Fruit fly (Drosophila melanogaster) whole organism, wandering third instar larva: Measurements from ENCODE around the gene O-fut2.

Experiments
- Abd-B ChIP-seq: fragments of >200 bp; optimal IDR thresholded peaks from 2 replicates; lab custom pipeline; 2017; ENCODE audit warnings: missing biosample characterization, missing genetic modification characterization
- CG32264 ChIP-seq: fragments of 200-800 bp; sonication (Bioruptor generic); optimal IDR thresholded peaks from 2 replicates; lab custom pipeline; 2016; ENCODE audit warnings: missing biosample characterization, missing genetic modification characterization
- CG9705 ChIP-seq: fragments of 200-800 bp; sonication (Bioruptor generic); optimal IDR thresholded peaks from 2 replicates; lab custom pipeline; 2018; ENCODE audit warnings: missing biosample characterization, mild to moderate bottlenecking, missing genetic modification characterization
- Dfd ChIP-seq: fragments of >200 bp; optimal IDR thresholded peaks from 2 replicates; lab custom pipeline; 2017; ENCODE audit warnings: missing biosample characterization, missing genetic modification characterization
- Dif ChIP-seq: fragments of 200-275, 200-300 bp; sonication (Bioruptor generic); optimal IDR thresholded peaks from 2 replicates; lab custom pipeline; 2018; ENCODE audit warnings: missing biosample characterization, missing genetic modification characterization; ENCODE audit not compliant: partially characterized antibody
- GATAd ChIP-seq: sonication (Bioruptor generic); optimal IDR thresholded peaks from 2 replicates; lab custom pipeline; 2016; ENCODE audit warnings: missing biosample characterization, missing genetic modification characterization
- HLH106 ChIP-seq: fragments of 200-800 bp; optimal IDR thresholded peaks from 3 replicates; lab custom pipeline; 2019; ENCODE audit warnings: missing biosample characterization, mild to moderate bottlenecking, missing genetic modification characterization, moderate library complexity
- Hnf4 ChIP-seq: fragments of 200-800 bp; sonication (Bioruptor generic); optimal IDR thresholded peaks from 2 replicates; lab custom pipeline; 2016; ENCODE audit warnings: missing biosample characterization, mild to moderate bottlenecking, missing genetic modification characterization
- Hr78 ChIP-seq: fragments of >200 bp; optimal IDR thresholded peaks from 2 replicates; lab custom pipeline; 2017; ENCODE audit warnings: missing biosample characterization, missing genetic modification characterization
- Hr83 ChIP-seq: fragments of 200-300 bp; sonication (Bioruptor generic); optimal IDR thresholded peaks from 2 replicates; lab custom pipeline; 2016; ENCODE audit warnings: missing biosample characterization, mild to moderate bottlenecking, missing genetic modification characterization, moderate library complexity; ENCODE audit not compliant: poor library complexity, severe bottlenecking
- Jra ChIP-seq: sonication (Bioruptor generic); optimal IDR thresholded peaks from 2 replicates; lab custom pipeline; 2016; ENCODE audit warnings: missing biosample characterization, missing genetic modification characterization
- N ChIP-seq: fragments of >200 bp; optimal IDR thresholded peaks from 2 replicates; lab custom pipeline; 2018; ENCODE audit warnings: missing biosample characterization, missing external identifiers, missing genetic modification characterization
- OdsH ChIP-seq: fragments of 200-800 bp; sonication (Bioruptor generic); optimal IDR thresholded peaks from 2 replicates; lab custom pipeline; 2016; ENCODE audit warnings: missing biosample characterization, mild to moderate bottlenecking, missing genetic modification characterization
- Rel ChIP-seq, 2 experiments: fragments of 200-800 bp; sonication (Bioruptor generic) in 1 of 2; optimal IDR thresholded peaks; 2 replicates in 1 of 2; 3 replicates in 1 of 2; lab custom pipeline; 2016 to 2019; ENCODE audit warnings: mild to moderate bottlenecking in 2 of 2, missing biosample characterization in 2 of 2, missing genetic modification characterization in 2 of 2, moderate library complexity in 1 of 2
- Sp1 ChIP-seq: fragments of 200-800 bp; sonication (Bioruptor generic); optimal IDR thresholded peaks from 3 replicates; lab custom pipeline; 2019; ENCODE audit warnings: missing biosample characterization, mild to moderate bottlenecking, missing genetic modification characterization, moderate library complexity
- Vsx2 ChIP-seq: fragments of 200-300, 225-300 bp; sonication (Bioruptor generic); optimal IDR thresholded peaks from 2 replicates; lab custom pipeline; 2018; ENCODE audit warnings: missing biosample characterization, missing genetic modification characterization; ENCODE audit not compliant: partially characterized antibody
- br ChIP-seq: fragments of 200-800 bp; sonication (Bioruptor generic); optimal IDR thresholded peaks from 2 replicates; lab custom pipeline; 2016; ENCODE audit warnings: missing biosample characterization, missing genetic modification characterization
- brk ChIP-seq: fragments of 200-800 bp; sonication (Bioruptor generic); optimal IDR thresholded peaks from 2 replicates; lab custom pipeline; 2016; ENCODE audit warnings: missing biosample characterization, mild to moderate bottlenecking, missing genetic modification characterization
- dl ChIP-seq, 2 experiments: fragments of 175-275, 200-275 bp in 1 of 2; fragments of 200-275 bp in 1 of 2; sonication (Bioruptor generic); optimal IDR thresholded peaks; lab custom pipeline; 2018; ENCODE audit warnings: mild to moderate bottlenecking in 2 of 2, missing biosample characterization in 2 of 2, missing genetic modification characterization in 2 of 2, moderate library complexity in 2 of 2; ENCODE audit not compliant: partially characterized antibody in 2 of 2, insufficient read depth in 1 of 2
- dsf ChIP-seq: sonication (Bioruptor generic); optimal IDR thresholded peaks from 2 replicates; lab custom pipeline; 2016; ENCODE audit warnings: missing biosample characterization, missing genetic modification characterization, borderline replicate concordance
- ey ChIP-seq: fragments of 200-800 bp; sonication (Bioruptor generic); optimal IDR thresholded peaks from 2 replicates; lab custom pipeline; 2016; ENCODE audit warnings: missing biosample characterization, missing genetic modification characterization
- foxo ChIP-seq, 2 experiments: fragments of 200-800 bp; sonication (Bioruptor generic); optimal IDR thresholded peaks; 2 replicates in 1 of 2; 3 replicates in 1 of 2; lab custom pipeline; 2016 to 2017; ENCODE audit warnings: missing biosample characterization in 2 of 2, missing genetic modification characterization in 2 of 2
- fru ChIP-seq: fragments of 200-800 bp; sonication (Bioruptor generic); optimal IDR thresholded peaks from 3 replicates; lab custom pipeline; 2016; ENCODE audit warnings: missing biosample characterization, mild to moderate bottlenecking, missing genetic modification characterization
- h ChIP-seq: fragments of 200-800 bp; sonication (Bioruptor generic); optimal IDR thresholded peaks from 3 replicates; lab custom pipeline; 2016; ENCODE audit warnings: missing biosample characterization, mild to moderate bottlenecking, missing genetic modification characterization
- jim ChIP-seq: fragments of 175-275, 200-325 bp; sonication (Bioruptor generic); optimal IDR thresholded peaks from 2 replicates; lab custom pipeline; 2016; ENCODE audit warnings: missing biosample characterization, mild to moderate bottlenecking, missing genetic modification characterization
- lola ChIP-seq: fragments of >200 bp; optimal IDR thresholded peaks from 2 replicates; lab custom pipeline; 2017; ENCODE audit warnings: missing biosample characterization, missing genetic modification characterization
- pan ChIP-seq: fragments of >200 bp; optimal IDR thresholded peaks from 2 replicates; lab custom pipeline; 2017
- psq ChIP-seq: fragments of 200-800 bp; sonication (Bioruptor generic); optimal IDR thresholded peaks from 3 replicates; lab custom pipeline; 2017; ENCODE audit warnings: missing biosample characterization, mild to moderate bottlenecking, missing genetic modification characterization, moderate library complexity
- rgr ChIP-seq: fragments of 200-800 bp; sonication (Bioruptor generic); optimal IDR thresholded peaks from 3 replicates; lab custom pipeline; 2016; ENCODE audit warnings: missing biosample characterization, mild to moderate bottlenecking, missing genetic modification characterization
- sv ChIP-seq: fragments of 200-800 bp; sonication (Bioruptor generic); optimal IDR thresholded peaks from 3 replicates; lab custom pipeline; 2016; ENCODE audit warnings: missing biosample characterization, missing genetic modification characterization
- tai ChIP-seq: sonication (Bioruptor generic); optimal IDR thresholded peaks from 2 replicates; lab custom pipeline; 2016; ENCODE audit warnings: missing biosample characterization, missing genetic modification characterization
- usp ChIP-seq: fragments of >200 bp; optimal IDR thresholded peaks from 2 replicates; lab custom pipeline; 2017; ENCODE audit warnings: missing biosample characterization, missing genetic modification characterization
- woc ChIP-seq: sonication (Bioruptor generic); optimal IDR thresholded peaks from 2 replicates; lab custom pipeline; 2016; ENCODE audit warnings: missing biosample characterization, mild to moderate bottlenecking, missing genetic modification characterization

The O-fut2 gene

dm6 chrX:1476848-1477247, 11.1 kb upstream of the O-fut2 start, which contains the start of the genes Rab27 and mei-38 (continued):
- TF ChIP-seq woc (no peak), dsf (no peak), CG9705 (no peak)

DNA sequence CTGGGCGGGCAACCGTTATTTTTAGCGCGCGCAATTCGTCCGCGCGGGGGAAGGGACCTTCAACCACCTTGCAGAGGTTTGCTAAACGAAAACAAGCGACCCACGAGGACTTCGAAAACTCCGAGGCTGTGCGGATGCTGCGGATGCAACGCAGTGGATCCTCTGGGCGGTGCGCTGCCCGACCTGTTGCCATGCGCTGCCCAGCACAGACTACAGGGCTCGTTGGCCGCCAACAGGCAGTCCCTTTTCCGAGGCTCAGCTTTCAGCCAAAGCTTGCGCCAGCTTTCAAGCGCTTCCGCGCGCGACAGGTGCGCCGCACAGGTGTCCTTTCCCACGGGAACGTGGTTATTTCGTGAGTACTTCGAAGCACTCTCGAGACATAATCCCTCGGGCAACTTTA, 10.6 kb upstream of the O-fut2 start:
- no peak for TF ChIP-seq pan (lab: Kevin White, UChicago)
- no peak for TF ChIP-seq Abd-B (GFP tag; lab: Kevin White, UChicago)
- no peak for TF ChIP-seq GATAd (GFP tag; lab: Kevin White, UChicago)

DNA sequence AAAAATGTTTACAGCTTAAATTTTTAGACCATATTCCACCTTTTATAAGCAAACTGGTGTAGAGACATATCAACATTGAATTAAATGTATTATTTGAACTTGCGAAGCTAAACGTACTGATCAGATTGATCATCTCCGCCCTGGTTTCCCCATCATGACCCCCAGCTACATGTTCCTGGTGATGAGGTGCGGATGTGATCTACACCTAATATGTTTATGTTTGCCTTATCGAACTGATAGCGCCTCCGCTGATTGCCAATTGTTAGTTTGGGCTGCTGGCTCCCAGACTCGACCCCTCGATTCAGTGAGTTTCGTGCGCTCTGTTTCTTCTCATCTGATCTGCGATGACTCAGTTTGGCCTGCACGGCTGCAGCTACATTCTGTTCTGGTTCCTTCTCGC, 6.4 kb upstream of the O-fut2 start, which contains the start of gene CG14780:
Gene CG14780 (plus strand): TSS at position 301 of the 400 bp plus-strand sequence.
- TF ChIP-seq N (GFP tag; lab: Kevin White, UChicago), result no peak
- no peak for TF ChIP-seq Hr78 (GFP tag; lab: Kevin White, UChicago)
- TF ChIP-seq GATAd (GFP tag; lab: Kevin White, UChicago), result no peak
- TF ChIP-seq woc, result no peak
- no peak for TF ChIP-seq Sp1 (GFP tag; lab: Kevin White, UChicago)
- no peak for TF ChIP-seq dsf
- no peak for TF ChIP-seq Dif
- TF ChIP-seq dl (GFP tag; optimal IDR thresholded peaks at IDR 0.05; lab: Kevin White, UChicago; ENCODE audit: insufficient read depth in 1 of 2, partially characterized antibody in 2 of 2), result no peak
- TF ChIP-seq lola (GFP tag; lab: Kevin White, UChicago), result no peak
- TF ChIP-seq OdsH (GFP tag; lab: Kevin White, UChicago), result no peak
- TF ChIP-seq psq (GFP tag; lab: Kevin White, UChicago), result no peak
- TF ChIP-seq usp (GFP tag; lab: Kevin White, UChicago), result no peak
- no peak for TF ChIP-seq Rel (GFP tag; optimal IDR thresholded peaks at IDR 0.05; lab: Kevin White, UChicago)
- TF ChIP-seq Rel (tag; optimal IDR thresholded peaks at IDR 0.05; lab: Kevin White, UChicago), result no peak
- TF ChIP-seq Jra (GFP tag; lab: Kevin White, UChicago), result no peak
- TF ChIP-seq foxo (GFP tag; optimal IDR thresholded peaks at IDR 0.05; lab: Kevin White, UChicago), result no peak
- no peak for TF ChIP-seq CG32264
- TF ChIP-seq Hr83, result no peak
- TF ChIP-seq rgr (GFP tag; lab: Kevin White, UChicago), result no peak
- TF ChIP-seq, all 38 proteins: peak for 0

DNA sequence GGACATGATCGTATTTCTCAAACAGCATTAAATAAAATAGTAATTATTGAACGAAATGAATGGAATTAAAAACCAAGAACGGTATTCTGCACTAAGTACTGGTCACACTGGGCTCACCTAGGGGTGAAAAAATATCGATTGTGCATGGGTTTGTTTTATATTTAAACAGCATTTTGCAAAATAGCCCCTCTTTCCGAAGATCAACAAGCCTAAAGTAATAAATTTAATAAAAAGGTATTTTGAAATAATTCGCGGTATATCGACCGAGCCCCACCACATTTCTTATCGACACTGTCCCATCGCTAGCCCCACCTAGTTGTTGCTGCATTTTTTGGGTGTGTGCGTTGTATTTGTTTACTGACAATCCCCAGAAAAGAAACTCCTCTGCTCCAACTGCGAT, 4.8 kb upstream of the O-fut2 start, which contains the start of gene pck:
Gene pck (plus strand): TSS at position 105 of the 400 bp plus-strand sequence.
- TF ChIP-seq h (GFP tag; lab: Kevin White, UChicago) (peak; percentile 84), br (GFP tag; lab: Kevin White, UChicago) (peak; percentile 79), Sp1 (GFP tag; lab: Kevin White, UChicago) (peak; percentile 51), Hr83 (peak; percentile 11), sv (GFP tag; lab: Kevin White, UChicago) (peak; percentile 71), CG9705 (no peak), fru (GFP tag; lab: Kevin White, UChicago) (peak; percentile 75), Hnf4 (no peak), tai (GFP tag; lab: Kevin White, UChicago) (no peak), rgr (GFP tag; lab: Kevin White, UChicago) (peak; percentile 82), psq (GFP tag; lab: Kevin White, UChicago) (peak; percentile 58), ey (peak; percentile 74), dsf (no peak), CG32264 (no peak), Hr78 (GFP tag; lab: Kevin White, UChicago) (no peak), HLH106 (peak; percentile 49), Rel (GFP tag; optimal IDR thresholded peaks at IDR 0.05; lab: Kevin White, UChicago) (no peak), Rel (tag; optimal IDR thresholded peaks at IDR 0.05; lab: Kevin White, UChicago) (peak; percentile 19), dl (GFP tag; optimal IDR thresholded peaks at IDR 0.05; lab: Kevin White, UChicago; ENCODE audit: insufficient read depth in 1 of 2, partially characterized antibody in 2 of 2) (no peak), lola (GFP tag; lab: Kevin White, UChicago) (no peak), OdsH (GFP tag; lab: Kevin White, UChicago) (peak; percentile 75), jim (GFP tag; lab: Kevin White, UChicago) (no peak), foxo (GFP tag; optimal IDR thresholded peaks at IDR 0.05; lab: Kevin White, UChicago) (peak in 1 of 2 experiments; percentile 83), brk (GFP tag; lab: Kevin White, UChicago) (no peak), GATAd (GFP tag; lab: Kevin White, UChicago) (peak; percentile 39), Dfd (GFP tag; lab: Kevin White, UChicago) (no peak), Vsx2 (no peak), Dif (no peak)
